Worm (Caenorhabditis elegans) whole organism, L2 larva: ENCODE results near the gene pola-1.

Source experiments
- F13H6.1 ChIP-seq: sonication (generic microtip); optimal IDR thresholded peaks from 2 replicates; lab custom pipeline; 2016; ENCODE audit warnings: missing genetic modification characterization, missing compliant biosample characterization
- alr-1 ChIP-seq: fragments of 150-350 bp; optimal IDR thresholded peaks from 2 replicates; lab custom pipeline; 2014; ENCODE audit warnings: missing biosample characterization, missing genetic modification characterization
- ceh-16 ChIP-seq: fragments of 150-350 bp; optimal IDR thresholded peaks from 2 replicates; lab custom pipeline; 2014; ENCODE audit warnings: missing biosample characterization, missing genetic modification characterization
- ceh-82 ChIP-seq: fragments of 150-350 bp; optimal IDR thresholded peaks from 2 replicates; lab custom pipeline; 2014; ENCODE audit warnings: missing biosample characterization, missing genetic modification characterization
- elt-3 ChIP-seq: sonication (generic microtip); optimal IDR thresholded peaks from 2 replicates; lab custom pipeline; 2017; ENCODE audit warnings: missing biosample characterization, missing genetic modification characterization
- lsy-2 ChIP-seq, 2 experiments: fragments of 150-350 bp in 1 of 2; sonication (generic microtip) in 1 of 2; optimal IDR thresholded peaks; 2 replicates each; lab custom pipeline; 2014 to 2017; ENCODE audit warnings: missing biosample characterization in 2 of 2, missing genetic modification characterization in 2 of 2
- mdl-1 ChIP-seq, 2 experiments: fragments of 150-350 bp in 1 of 2; sonication (generic microtip) in 1 of 2; optimal IDR thresholded peaks; 2 replicates each; lab custom pipeline; 2017; ENCODE audit warnings: missing biosample characterization in 2 of 2, missing genetic modification characterization in 2 of 2
- nhr-12 ChIP-seq: fragments of 150-350 bp; optimal IDR thresholded peaks from 2 replicates; lab custom pipeline; 2014; ENCODE audit warnings: missing biosample characterization, missing genetic modification characterization
- nhr-21 ChIP-seq: fragments of 150-350 bp; optimal IDR thresholded peaks from 2 replicates; lab custom pipeline; 2014; ENCODE audit warnings: missing biosample characterization, missing genetic modification characterization
- nhr-237 ChIP-seq: fragments of 150-350 bp; optimal IDR thresholded peaks from 2 replicates; lab custom pipeline; 2014; ENCODE audit warnings: missing biosample characterization, missing genetic modification characterization
- nhr-25 ChIP-seq: fragments of 150-350 bp; sonication (generic microtip); optimal IDR thresholded peaks from 3 replicates; lab custom pipeline; 2014; ENCODE audit warnings: missing biosample characterization, missing genetic modification characterization
- snpc-4 ChIP-seq: fragments of 150-350 bp; optimal IDR thresholded peaks from 2 replicates; lab custom pipeline; 2014; ENCODE audit warnings: missing biosample characterization, missing genetic modification characterization
- ztf-11 ChIP-seq: sonication (generic microtip); optimal IDR thresholded peaks from 2 replicates; lab custom pipeline; 2017; ENCODE audit warnings: missing biosample characterization, missing genetic modification characterization
- ztf-4 ChIP-seq: fragments of 150-350 bp; optimal IDR thresholded peaks from 2 replicates; lab custom pipeline; 2014; ENCODE audit warnings: missing biosample characterization, missing genetic modification characterization

DNA sequence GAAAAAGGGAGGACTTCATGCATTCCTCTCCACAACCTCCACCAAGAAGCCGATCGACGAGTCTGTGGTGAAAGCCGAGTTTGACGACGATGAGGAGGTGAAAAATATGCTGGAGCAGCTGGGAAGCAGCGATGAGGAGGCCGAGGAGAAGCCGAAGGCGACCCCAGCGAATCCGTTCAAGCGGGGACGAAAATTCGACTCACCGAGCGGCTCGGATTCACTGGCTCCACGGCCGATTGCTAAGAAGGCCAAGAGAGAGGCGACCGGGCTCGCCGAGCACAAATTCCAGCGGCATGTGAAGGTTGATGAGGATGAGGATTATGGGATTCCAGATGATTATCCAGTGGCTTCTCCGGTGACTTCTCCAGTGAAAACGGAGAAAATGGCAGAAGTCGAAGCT lies 660 bp downstream of the pola-1 start:
- no peak for TF ChIP-seq nhr-21 (tag; lab: Kevin White, UChicago)
- TF ChIP-seq F13H6.1 (tag; lab: Kevin White, UChicago): no peak
- TF ChIP-seq nhr-25 (tag; lab: Kevin White, UChicago): no peak
- TF ChIP-seq nhr-237 (tag; lab: Kevin White, UChicago): no peak
- no peak for TF ChIP-seq snpc-4
- no peak for TF ChIP-seq ztf-4
- no peak for TF ChIP-seq elt-3 (tag; lab: Kevin White, UChicago)
- TF ChIP-seq ceh-82: no peak
- no peak for TF ChIP-seq mdl-1 (tag; optimal IDR thresholded peaks at IDR 0.05; lab: Kevin White, UChicago)
- no peak for TF ChIP-seq nhr-12
- TF ChIP-seq alr-1: no peak
- no peak for TF ChIP-seq ceh-16
- no peak for TF ChIP-seq lsy-2 (tag; optimal IDR thresholded peaks at IDR 0.05; lab: Kevin White, UChicago)
- TF ChIP-seq ztf-11 (tag; lab: Kevin White, UChicago): no peak
